Fruit fly (Drosophila melanogaster) whole organism, adult: ENCODE measurements around the gene CG18262.

ENCODE experiments used
- CG11617 ChIP-seq: fragments of 200-800 bp; sonication (Bioruptor generic); optimal IDR thresholded peaks from 2 replicates; lab custom pipeline; 2017; ENCODE audit warnings: mild to moderate bottlenecking, missing biosample characterization, missing genetic modification reagents, missing genetic modification characterization
- CG12768 ChIP-seq: fragments of 200-800 bp; sonication (Bioruptor generic); optimal IDR thresholded peaks from 2 replicates; lab custom pipeline; 2017; ENCODE audit warnings: missing biosample characterization, missing genetic modification characterization, mild to moderate bottlenecking, moderate library complexity, missing genetic modification reagents
- CG14711 ChIP-seq: fragments of 200-800 bp; sonication (Bioruptor generic); optimal IDR thresholded peaks from 2 replicates; lab custom pipeline; 2018; ENCODE audit warnings: missing biosample characterization, mild to moderate bottlenecking, missing genetic modification characterization, moderate library complexity
- CG1620 ChIP-seq: fragments of 200-800 bp; sonication (Bioruptor generic); optimal IDR thresholded peaks from 2 replicates; lab custom pipeline; 2016; ENCODE audit warnings: missing biosample characterization, missing genetic modification characterization
- CG33017 ChIP-seq: fragments of 200-800 bp; sonication (Bioruptor generic); optimal IDR thresholded peaks from 2 replicates; lab custom pipeline; 2018; ENCODE audit warnings: missing biosample characterization, mild to moderate bottlenecking, missing genetic modification characterization, moderate library complexity
- CG5204 ChIP-seq: fragments of 200-800 bp; sonication (Bioruptor generic); optimal IDR thresholded peaks from 2 replicates; lab custom pipeline; 2016; ENCODE audit warnings: missing biosample characterization, missing genetic modification characterization
- CG7045 ChIP-seq: fragments of 200-800 bp; sonication (Bioruptor generic); optimal IDR thresholded peaks from 2 replicates; lab custom pipeline; 2017; ENCODE audit warnings: missing biosample characterization, mild to moderate bottlenecking, missing genetic modification characterization
- CG7101 ChIP-seq: fragments of 200-800 bp; sonication (Bioruptor generic); optimal IDR thresholded peaks from 2 replicates; lab custom pipeline; 2018; ENCODE audit warnings: missing biosample characterization, mild to moderate bottlenecking, missing genetic modification characterization, moderate library complexity
- Clk ChIP-seq: fragments of 200-800 bp; sonication (Bioruptor generic); optimal IDR thresholded peaks from 2 replicates; lab custom pipeline; 2017; ENCODE audit warnings: missing biosample characterization, missing genetic modification characterization
- Crg-1 ChIP-seq: fragments of 200-800 bp; sonication (Bioruptor generic); optimal IDR thresholded peaks from 2 replicates; lab custom pipeline; 2016; ENCODE audit warnings: missing biosample characterization, missing genetic modification characterization
- Mnt ChIP-seq: fragments of 200-800 bp; sonication (Bioruptor generic); optimal IDR thresholded peaks from 2 replicates; lab custom pipeline; 2016; ENCODE audit warnings: missing biosample characterization, mild to moderate bottlenecking, missing genetic modification characterization
- bab1 ChIP-seq: fragments of 200-800 bp; sonication (Bioruptor generic); optimal IDR thresholded peaks from 3 replicates; lab custom pipeline; 2019; ENCODE audit warnings: missing biosample characterization, mild to moderate bottlenecking, missing genetic modification characterization, moderate library complexity
- cic ChIP-seq: fragments of 200-800 bp; sonication (Bioruptor generic); optimal IDR thresholded peaks from 2 replicates; lab custom pipeline; 2017; ENCODE audit warnings: missing biosample characterization, mild to moderate bottlenecking, missing genetic modification characterization, moderate library complexity
- cnc ChIP-seq, 2 experiments: fragments of >200 bp; optimal IDR thresholded peaks; 2 replicates each; lab custom pipeline; 2017
- kay ChIP-seq: fragments of 200-800 bp; sonication (Bioruptor generic); peaks from one replicate; lab custom pipeline; 2016; ENCODE audit warnings: missing biosample characterization, missing genetic modification characterization, borderline replicate concordance
- ovo ChIP-seq: fragments of 200-800 bp; sonication (Bioruptor generic); optimal IDR thresholded peaks from 2 replicates; lab custom pipeline; 2016; ENCODE audit warnings: missing biosample characterization, missing genetic modification characterization
- pad ChIP-seq: fragments of 200-800 bp; sonication (Bioruptor generic); optimal IDR thresholded peaks from 3 replicates; lab custom pipeline; 2017; ENCODE audit warnings: missing biosample characterization, missing genetic modification characterization, mild to moderate bottlenecking, moderate library complexity, missing genetic modification reagents
- tj ChIP-seq: fragments of 200-800 bp; sonication (Bioruptor generic); optimal IDR thresholded peaks from 3 replicates; lab custom pipeline; 2017; ENCODE audit warnings: missing biosample characterization, mild to moderate bottlenecking, missing genetic modification characterization, moderate library complexity
- toe ChIP-seq: fragments of 200-800 bp; sonication (Bioruptor generic); optimal IDR thresholded peaks from 2 replicates; lab custom pipeline; 2016; ENCODE audit warnings: missing biosample characterization, missing genetic modification characterization

Gene CG18262

dm6 chrX:8159754-8160153 lies 7.0 kb downstream of the CG18262 start, which contains the start of gene CG15337:
TSS of gene CG15337 (plus strand) at chrX:8160054.
- TF ChIP-seq ovo (GFP tag; lab: Kevin White, UChicago) (no peak), Crg-1 (GFP tag; lab: Kevin White, UChicago) (no peak), CG14711 (tag; lab: Kevin White, UChicago) (no peak), kay (GFP tag; lab: Kevin White, UChicago) (no peak), cnc (optimal IDR thresholded peaks at IDR 0.05; lab: Kevin White, UChicago) (no peak), bab1 (GFP tag; lab: Kevin White, UChicago) (no peak), CG1620 (GFP tag; lab: Kevin White, UChicago) (no peak), CG33017 (tag; lab: Kevin White, UChicago) (no peak), cic (no peak), tj (no peak), CG12768 (no peak), CG11617 (GFP tag; lab: Kevin White, UChicago) (no peak), Clk (GFP tag; lab: Kevin White, UChicago) (no peak)

dm6 chrX:8162692-8163091 lies 9.9 kb downstream of the CG18262 start, which contains the start of gene CG10761:
TSS of gene CG10761 (minus strand) at chrX:8162792.
- TF ChIP-seq CG12768 (no peak), tj (no peak), ovo (GFP tag; lab: Kevin White, UChicago) (no peak), CG1620 (GFP tag; lab: Kevin White, UChicago) (no peak), CG11617 (GFP tag; lab: Kevin White, UChicago) (no peak), CG5204 (no peak), bab1 (GFP tag; lab: Kevin White, UChicago) (no peak), Mnt (GFP tag; lab: Kevin White, UChicago) (no peak), cnc (optimal IDR thresholded peaks at IDR 0.05; lab: Kevin White, UChicago) (no peak), Crg-1 (GFP tag; lab: Kevin White, UChicago) (no peak), toe (GFP tag; lab: Kevin White, UChicago) (no peak)

dm6 chrX:8163452-8163851 lies 10.7 kb downstream of the CG18262 start:
- no peak for TF ChIP-seq tj

dm6 chrX:8165608-8166007 lies 12.9 kb downstream of the CG18262 start, which contains the start of gene Or7a:
TSS of gene Or7a (minus strand) at chrX:8165708.
- no peak for TF ChIP-seq cnc (optimal IDR thresholded peaks at IDR 0.05; lab: Kevin White, UChicago)
- no peak for TF ChIP-seq CG1620 (GFP tag; lab: Kevin White, UChicago)
- TF ChIP-seq pad (GFP tag; lab: Kevin White, UChicago): no peak
- no peak for TF ChIP-seq CG14711 (tag; lab: Kevin White, UChicago)
- no peak for TF ChIP-seq CG12768
- TF ChIP-seq toe (GFP tag; lab: Kevin White, UChicago): no peak
- TF ChIP-seq ovo (GFP tag; lab: Kevin White, UChicago): no peak
- no peak for TF ChIP-seq CG7101 (tag; lab: Kevin White, UChicago)
- TF ChIP-seq Mnt (GFP tag; lab: Kevin White, UChicago): no peak
- no peak for TF ChIP-seq CG11617 (GFP tag; lab: Kevin White, UChicago)
- TF ChIP-seq CG33017 (tag; lab: Kevin White, UChicago): no peak

dm6 chrX:8170166-8170565 lies 17.4 kb downstream of the CG18262 start, which contains the start of gene CG2278:
TSS of gene CG2278 (minus strand) at chrX:8170266.
- TF ChIP-seq pad (GFP tag; lab: Kevin White, UChicago) (no peak), cic (no peak)

dm6 chrX:8176291-8177029 lies 23.7 kb downstream of the CG18262 start:
- TF ChIP-seq kay (GFP tag; lab: Kevin White, UChicago) (no peak), pad (GFP tag; lab: Kevin White, UChicago) (no peak), tj (peak; percentile 29), Mnt (GFP tag; lab: Kevin White, UChicago) (peak; percentile 51), CG11617 (GFP tag; lab: Kevin White, UChicago) (peak; percentile 19), CG14711 (tag; lab: Kevin White, UChicago) (peak; percentile 80), Crg-1 (GFP tag; lab: Kevin White, UChicago) (no peak), CG5204 (no peak), CG7045 (GFP tag; lab: Kevin White, UChicago) (no peak), CG33017 (tag; lab: Kevin White, UChicago) (no peak)

- TF ChIP-seq cnc (optimal IDR thresholded peaks at IDR 0.05; lab: Kevin White, UChicago): no peak
- no peak for TF ChIP-seq pad (GFP tag; lab: Kevin White, UChicago)
- no peak for TF ChIP-seq ovo (GFP tag; lab: Kevin White, UChicago)
- no peak for TF ChIP-seq Crg-1 (GFP tag; lab: Kevin White, UChicago)
- TF ChIP-seq CG7101 (tag; lab: Kevin White, UChicago): no peak
- TF ChIP-seq CG14711 (tag; lab: Kevin White, UChicago): peak; percentile 38
- TF ChIP-seq CG5204: no peak
- no peak for TF ChIP-seq CG7045 (GFP tag; lab: Kevin White, UChicago)
These were observed 24.2 kb downstream of the CG18262 start, which contains the start of gene slpr for dm6 chrX:8177030-8177349. TSS of gene slpr (minus strand) at chrX:8177185.
